Fruit fly (Drosophila melanogaster) whole organism, embryonic: ENCODE data around the gene Oseg2.

Source experiments
- CG11504 ChIP-seq: fragments of 200-800 bp; sonication (Bioruptor generic); optimal IDR thresholded peaks from 3 replicates; lab custom pipeline; 2019; ENCODE audit warnings: missing biosample characterization, mild to moderate bottlenecking, missing genetic modification characterization, moderate library complexity
- CG12155 ChIP-seq: fragments of 200-800 bp; sonication (Bioruptor generic); optimal IDR thresholded peaks from 3 replicates; lab custom pipeline; 2016; ENCODE audit warnings: missing biosample characterization, missing genetic modification characterization
- CG1233 ChIP-seq: fragments of 200-800 bp; sonication (Bioruptor generic); optimal IDR thresholded peaks from 4 replicates; lab custom pipeline; 2018; ENCODE audit warnings: missing biosample characterization, mild to moderate bottlenecking, missing genetic modification characterization
- CG12744 ChIP-seq: fragments of 200-800 bp; sonication (Bioruptor generic); optimal IDR thresholded peaks from 2 replicates; lab custom pipeline; 2016; ENCODE audit warnings: missing biosample characterization, missing genetic modification characterization
- CG15073 ChIP-seq: fragments of 200-800 bp; sonication (Bioruptor generic); optimal IDR thresholded peaks from 2 replicates; lab custom pipeline; 2016; ENCODE audit warnings: missing biosample characterization, missing genetic modification characterization
- CG16863 ChIP-seq: fragments of 200-800 bp; sonication (Bioruptor generic); optimal IDR thresholded peaks from 3 replicates; lab custom pipeline; 2016; ENCODE audit warnings: missing biosample characterization, missing genetic modification characterization
- CG17361 ChIP-seq: fragments of 200-800 bp; sonication (Bioruptor generic); IDR thresholded peaks from 3 replicates; pipeline ENCODE4 v1.3.6; 2022; ENCODE audit warnings: missing biosample characterization, missing genetic modification characterization
- CG17385 ChIP-seq: fragments of 200-800 bp; sonication (Bioruptor generic); optimal IDR thresholded peaks from 3 replicates; lab custom pipeline; 2018; ENCODE audit warnings: missing biosample characterization, mild to moderate bottlenecking, missing genetic modification characterization
- CG17612 ChIP-seq: fragments of 200-800 bp; sonication (Bioruptor generic); IDR thresholded peaks from 2 replicates; pipeline ENCODE4 v1.3.6; 2022; ENCODE audit warnings: missing biosample characterization, missing genetic modification characterization
- CG17802 ChIP-seq: fragments of 200-800 bp; sonication (Bioruptor generic); optimal IDR thresholded peaks from 2 replicates; lab custom pipeline; 2018; ENCODE audit warnings: missing biosample characterization, mild to moderate bottlenecking, missing genetic modification characterization, moderate library complexity
- CG2875 ChIP-seq: fragments of 200-800 bp; sonication (Bioruptor generic); optimal IDR thresholded peaks from 2 replicates; lab custom pipeline; 2017; ENCODE audit warnings: missing biosample characterization, mild to moderate bottlenecking, missing genetic modification characterization, missing genetic modification reagents
- CG30020 ChIP-seq: fragments of 200-800 bp; optimal IDR thresholded peaks from 2 replicates; lab custom pipeline; 2019; ENCODE audit warnings: missing biosample characterization, mild to moderate bottlenecking, missing genetic modification characterization, moderate library complexity
- CG30403 ChIP-seq: fragments of 200-800 bp; sonication (Bioruptor generic); optimal IDR thresholded peaks from 3 replicates; lab custom pipeline; 2016; ENCODE audit warnings: missing biosample characterization, missing genetic modification characterization
- CG31441 ChIP-seq: fragments of 200-800 bp; sonication (Bioruptor generic); IDR thresholded peaks from 2 replicates; pipeline ENCODE4 v1.3.6; 2022; ENCODE audit warnings: missing biosample characterization, missing genetic modification characterization
- CG32767 ChIP-seq: fragments of 200-800 bp; sonication (Bioruptor generic); IDR thresholded peaks from 2 replicates; pipeline ENCODE4 v1.3.6; 2022; ENCODE audit warnings: missing biosample characterization, missing genetic modification characterization
- CG32772 ChIP-seq: fragments of 200-800 bp; sonication (Bioruptor generic); IDR thresholded peaks from 2 replicates; pipeline ENCODE4 v1.3.6; 2022; ENCODE audit warnings: missing biosample characterization, missing genetic modification characterization
- CG34376 ChIP-seq: fragments of 200-800 bp; sonication (Bioruptor generic); optimal IDR thresholded peaks from 2 replicates; lab custom pipeline; 2018; ENCODE audit warnings: missing biosample characterization, mild to moderate bottlenecking, missing genetic modification characterization
- CG7271 ChIP-seq: fragments of 200-800 bp; sonication (Bioruptor generic); optimal IDR thresholded peaks from 2 replicates; lab custom pipeline; 2018; ENCODE audit warnings: missing biosample characterization, mild to moderate bottlenecking, missing genetic modification characterization, moderate library complexity
- CG9727 ChIP-seq: fragments of 200-800 bp; sonication (Bioruptor generic); optimal IDR thresholded peaks from 3 replicates; lab custom pipeline; 2017; ENCODE audit warnings: missing biosample characterization, mild to moderate bottlenecking, missing genetic modification characterization
- CG9876 ChIP-seq: fragments of 200-800 bp; sonication (Bioruptor generic); optimal IDR thresholded peaks from 2 replicates; lab custom pipeline; 2016; ENCODE audit warnings: missing biosample characterization, missing genetic modification characterization
- D19B ChIP-seq: fragments of 200-800 bp; sonication (Bioruptor generic); optimal IDR thresholded peaks from 2 replicates; lab custom pipeline; 2017; ENCODE audit warnings: missing biosample characterization, mild to moderate bottlenecking, missing genetic modification characterization
- Dll ChIP-seq: fragments of 200-800 bp; sonication (Bioruptor generic); IDR thresholded peaks from 4 replicates; pipeline ENCODE4 v1.3.6; 2022; ENCODE audit warnings: missing biosample characterization, missing genetic modification characterization; ENCODE audit not compliant: partially characterized antibody
- E2f2 ChIP-seq: fragments of 200-800 bp; sonication (Bioruptor generic); IDR thresholded peaks from 2 replicates; pipeline ENCODE4 v1.3.6; 2022; ENCODE audit warnings: missing biosample characterization, missing genetic modification characterization
- HHEX ChIP-seq: fragments of 200-800 bp; sonication (Bioruptor generic); optimal IDR thresholded peaks from 3 replicates; lab custom pipeline; 2017; ENCODE audit warnings: missing biosample characterization, mild to moderate bottlenecking, missing genetic modification characterization, missing genetic modification reagents
- Lim3 ChIP-seq: fragments of 200-800 bp; sonication (Bioruptor generic); IDR thresholded peaks from 2 replicates; pipeline ENCODE4 v1.3.6; 2022; ENCODE audit warnings: missing biosample characterization, missing genetic modification characterization
- Nf-YB ChIP-seq: fragments of 200-800 bp; sonication (Bioruptor generic); optimal IDR thresholded peaks from 3 replicates; lab custom pipeline; 2019; ENCODE audit warnings: missing biosample characterization, mild to moderate bottlenecking, missing genetic modification characterization, moderate library complexity
- Poxn ChIP-seq: fragments of 200-800 bp; sonication (Bioruptor generic); IDR thresholded peaks from 2 replicates; pipeline ENCODE4 v1.3.6; 2022; ENCODE audit warnings: missing biosample characterization, missing genetic modification characterization
- Ptx1 ChIP-seq: fragments of 200-800 bp; sonication (Bioruptor generic); IDR thresholded peaks from 2 replicates; pipeline ENCODE4 v1.3.6; 2022; ENCODE audit warnings: missing biosample characterization, missing genetic modification characterization
- Scr ChIP-seq: fragments of 200-800 bp; sonication (Bioruptor generic); IDR thresholded peaks from 2 replicates; pipeline ENCODE4 v1.3.6; 2022; ENCODE audit warnings: missing biosample characterization, missing genetic modification characterization; ENCODE audit not compliant: partially characterized antibody
- Side ChIP-seq: fragments of 200-800 bp; sonication (Bioruptor generic); optimal IDR thresholded peaks from 2 replicates; lab custom pipeline; 2016; ENCODE audit warnings: missing biosample characterization, missing genetic modification characterization
- Sox100B ChIP-seq: fragments of 200-800 bp; sonication (Bioruptor generic); optimal IDR thresholded peaks from 3 replicates; lab custom pipeline; 2018; ENCODE audit warnings: missing biosample characterization, mild to moderate bottlenecking, missing genetic modification characterization
- abd-A ChIP-seq: fragments of 200-800 bp; sonication (Bioruptor generic); optimal IDR thresholded peaks from 3 replicates; lab custom pipeline; 2019; ENCODE audit warnings: missing biosample characterization, mild to moderate bottlenecking, missing genetic modification characterization, moderate library complexity
- amos ChIP-seq: fragments of 200-800 bp; sonication (Bioruptor generic); IDR thresholded peaks from 2 replicates; pipeline ENCODE4 v1.3.6; 2022; ENCODE audit warnings: missing biosample characterization, missing genetic modification characterization; ENCODE audit not compliant: partially characterized antibody
- ara ChIP-seq: fragments of 200-800 bp; sonication (Bioruptor generic); IDR thresholded peaks from 2 replicates; pipeline ENCODE4 v1.3.6; 2022; ENCODE audit warnings: missing biosample characterization, missing genetic modification characterization
- cad ChIP-seq: fragments of >200 bp; optimal IDR thresholded peaks from 2 replicates; lab custom pipeline; 2017; ENCODE audit warnings: missing biosample characterization, missing genetic modification characterization
- caup ChIP-seq: fragments of 200-800 bp; sonication (Bioruptor generic); optimal IDR thresholded peaks from 3 replicates; lab custom pipeline; 2017; ENCODE audit warnings: missing biosample characterization, mild to moderate bottlenecking, missing genetic modification characterization, moderate library complexity; ENCODE audit not compliant: severe bottlenecking
- fu2 ChIP-seq: fragments of 200-800 bp; sonication (Bioruptor generic); optimal IDR thresholded peaks from 2 replicates; lab custom pipeline; 2016; ENCODE audit warnings: missing biosample characterization, missing genetic modification characterization
- hkb ChIP-seq, 2 experiments: fragments of 200-800 bp in 1 of 2; fragments of >200 bp in 1 of 2; sonication (Bioruptor generic) in 1 of 2; IDR thresholded peaks in 1 of 2; optimal IDR thresholded peaks in 1 of 2; 2 replicates each; pipeline versions ENCODE4 v1.3.6 to Lab custom; 2017 to 2022; ENCODE audit warnings: missing biosample characterization in 1 of 2, missing genetic modification characterization in 1 of 2
- ind ChIP-seq: fragments of 200-800 bp; sonication (Bioruptor generic); optimal IDR thresholded peaks from 3 replicates; lab custom pipeline; 2016; ENCODE audit warnings: missing biosample characterization, missing genetic modification characterization
- ken ChIP-seq: fragments of 200-800 bp; sonication (Bioruptor generic); IDR thresholded peaks from 3 replicates; pipeline ENCODE4 v1.3.6; 2022; ENCODE audit warnings: missing biosample characterization, missing genetic modification characterization
- klu ChIP-seq: fragments of 200-800 bp; sonication (Bioruptor generic); IDR thresholded peaks from 2 replicates; pipeline ENCODE4 v1.3.6; 2022; ENCODE audit warnings: missing biosample characterization, missing genetic modification characterization
- kni ChIP-seq: fragments of 200-800 bp; sonication (Bioruptor generic); optimal IDR thresholded peaks from 3 replicates; lab custom pipeline; 2017; ENCODE audit warnings: mild to moderate bottlenecking, missing biosample characterization, missing genetic modification reagents, missing genetic modification characterization
- lab ChIP-seq: fragments of 200-800 bp; sonication (Bioruptor generic); optimal IDR thresholded peaks from 3 replicates; lab custom pipeline; 2017; ENCODE audit warnings: missing biosample characterization, missing genetic modification characterization, mild to moderate bottlenecking, moderate library complexity, missing genetic modification reagents
- mam ChIP-seq: fragments of 200-800 bp; sonication (Bioruptor generic); optimal IDR thresholded peaks from 3 replicates; lab custom pipeline; 2016; ENCODE audit warnings: missing biosample characterization, missing genetic modification characterization
- odd ChIP-seq: fragments of 200-800 bp; sonication (Bioruptor generic); optimal IDR thresholded peaks from 2 replicates; lab custom pipeline; 2017; ENCODE audit warnings: missing biosample characterization, mild to moderate bottlenecking, missing genetic modification characterization
- sima ChIP-seq: fragments of 200-800 bp; sonication (Bioruptor generic); optimal IDR thresholded peaks from 2 replicates; lab custom pipeline; 2016; ENCODE audit warnings: missing biosample characterization, missing genetic modification characterization
- sisA ChIP-seq: fragments of 200-800 bp; sonication (Bioruptor generic); IDR thresholded peaks from 2 replicates; pipeline ENCODE4 v1.3.6; 2022; ENCODE audit warnings: missing biosample characterization, missing genetic modification characterization
- sna ChIP-seq: fragments of 200-800 bp; sonication (Bioruptor generic); IDR thresholded peaks from 2 replicates; pipeline ENCODE4 v1.3.6; 2022; ENCODE audit warnings: missing biosample characterization, missing genetic modification characterization; ENCODE audit not compliant: partially characterized antibody
- tx ChIP-seq: fragments of 200-800 bp; sonication (Bioruptor generic); optimal IDR thresholded peaks from 2 replicates; lab custom pipeline; 2016; ENCODE audit warnings: missing biosample characterization, missing genetic modification characterization
- vvl ChIP-seq: fragments of 200-800 bp; sonication (Bioruptor generic); IDR thresholded peaks from 2 replicates; pipeline ENCODE4 v1.3.6; 2022; ENCODE audit warnings: missing biosample characterization, missing genetic modification characterization

The Oseg2 gene

dm6 chr3L:2262515-2262944, 33.1 kb downstream of the Oseg2 start, which contains the start of the genes oxt and CG13807 (continued):
- TF ChIP-seq caup (GFP tag; lab: Kevin White, UChicago) (peak; percentile 85), odd (GFP tag; lab: Kevin White, UChicago) (no peak), CG9727 (GFP tag; lab: Kevin White, UChicago) (peak; percentile 89), CG32772 (GFP tag; lab: Robert Waterston, UW) (peak; percentile 86), Sox100B (GFP tag; lab: Kevin White, UChicago) (no peak), sna (no peak), CG7271 (tag; lab: Kevin White, UChicago) (peak; percentile 80), CG31441 (GFP tag; lab: Robert Waterston, UW) (peak; percentile 100), CG1233 (GFP tag; lab: Kevin White, UChicago) (peak; percentile 90), CG32767 (GFP tag; lab: Robert Waterston, UW) (peak; percentile 89), CG16863 (GFP tag; lab: Kevin White, UChicago) (peak; percentile 13), Ptx1 (peak; percentile 92), CG17612 (peak; percentile 70), Lim3 (peak; percentile 42; the same call in 1 of the 2 replicates), CG2875 (GFP tag; lab: Kevin White, UChicago) (peak; percentile 78), D19B (GFP tag; lab: Kevin White, UChicago) (peak; percentile 66), CG30403 (GFP tag; lab: Kevin White, UChicago) (peak; percentile 93), CG17361 (GFP tag; lab: Robert Waterston, UW) (peak; percentile 93), mam (GFP tag; lab: Kevin White, UChicago) (peak; percentile 75), ken (GFP tag; lab: Robert Waterston, UW) (peak; percentile 92), Nf-YB (GFP tag; lab: Kevin White, UChicago) (peak; percentile 66), CG11504 (tag; lab: Kevin White, UChicago) (peak; percentile 84), CG30020 (peak; percentile 74), lab (GFP tag; lab: Kevin White, UChicago) (peak; percentile 86), tx (GFP tag; lab: Kevin White, UChicago) (peak; percentile 23), Poxn (peak; percentile 57; the same call in 1 of the 2 replicates), hkb (optimal IDR thresholded peaks at IDR 0.05; lab: Kevin White, UChicago) (no peak), hkb (GFP tag; IDR thresholded peaks at IDR 0.05; lab: Robert Waterston, UW) (peak; percentile 92), CG12155 (GFP tag; lab: Kevin White, UChicago) (peak; percentile 84), fu2 (GFP tag; lab: Kevin White, UChicago) (no peak), kni (no peak), CG15073 (GFP tag; lab: Kevin White, UChicago) (peak; percentile 31), CG9876 (no peak), sisA (GFP tag; lab: Robert Waterston, UW) (peak; percentile 91), CG17802 (tag; lab: Kevin White, UChicago) (peak; percentile 70), CG12744 (GFP tag; lab: Kevin White, UChicago) (peak; percentile 57), sima (GFP tag; lab: Kevin White, UChicago) (no peak), E2f2 (GFP tag; lab: Robert Waterston, UW) (peak; percentile 70), Scr (GFP tag; lab: Robert Waterston, UW) (peak; percentile 42; the same call in 1 of the 2 replicates), CG34376 (peak; percentile 65), klu (GFP tag; lab: Robert Waterston, UW) (peak; percentile 83), ind (GFP tag; lab: Kevin White, UChicago) (peak; percentile 87), Dll (GFP tag; lab: Robert Waterston, UW) (0 out of 4 replicates have a peak, but pooled peaks have one; percentile 41), amos (GFP tag; lab: Robert Waterston, UW) (no peak), HHEX (GFP tag; lab: Kevin White, UChicago) (peak; percentile 87), abd-A (tag; lab: Kevin White, UChicago) (no peak), vvl (peak; percentile 94), CG17385 (peak; percentile 78), ara (GFP tag; lab: Robert Waterston, UW) (peak; percentile 89), cad (GFP tag; lab: Kevin White, UChicago) (no peak), Side (peak; percentile 47)
